Fruit fly (Drosophila melanogaster) Kc167 (cell line): ENCODE measurements around the gene CG10336.

ENCODE experiments used
- Myc ChIP-seq: fragments of >200 bp; optimal IDR thresholded peaks from 2 replicates; lab custom pipeline; 2017; ENCODE audit warnings: missing external identifiers
- h ChIP-seq: fragments of >200 bp; optimal IDR thresholded peaks from 3 replicates; lab custom pipeline; 2018; ENCODE audit warnings: missing external identifiers
- insv ChIP-seq: fragments of >200 bp; optimal IDR thresholded peaks from 3 replicates; lab custom pipeline; 2018; ENCODE audit warnings: missing external identifiers

DNA sequence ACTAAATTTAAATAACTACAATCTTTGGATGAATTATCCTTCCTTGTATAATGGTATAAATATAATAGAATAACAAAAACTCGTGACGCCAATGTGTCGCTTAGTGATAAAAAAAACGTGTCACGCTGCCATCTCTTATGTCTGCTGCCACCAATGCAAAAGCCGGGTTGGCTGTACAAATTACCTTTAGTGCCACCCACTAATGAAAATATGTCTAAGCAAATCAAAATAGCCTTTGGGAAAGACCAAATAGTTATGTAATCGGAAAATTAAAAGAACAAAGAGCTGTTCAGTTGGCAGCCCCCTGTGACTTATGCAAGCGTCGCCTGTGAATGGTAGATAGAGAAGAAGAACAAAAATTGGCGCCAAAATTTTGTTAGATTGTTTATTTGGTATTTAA is at the start of gene CG10336:
- TF ChIP-seq h (lab: Kevin White, UChicago) (no peak), Myc (lab: Kevin White, UChicago) (no peak), insv (no peak)
